Worm (Caenorhabditis elegans): Measurements from ENCODE around the gene C15H9.3.

The C15H9.3 gene

ce11 chrX:6091967-6092366 is 23.6 kb upstream of the C15H9.3 start, which contains the start of gene hsp-3 (continued):
- TF ChIP-seq nhr-85 (tag) = peak; percentile 99
- no peak for TF ChIP-seq unc-62 (GFP tag; optimal IDR thresholded peaks at IDR 0.05)
- peak; percentile 86 for TF ChIP-seq zip-4 (GFP tag; optimal IDR thresholded peaks at IDR 0.05)
- peak; percentile 44 for TF ChIP-seq C34B4.2 (tag; optimal IDR thresholded peaks at IDR 0.05)
- TF ChIP-seq lin-35 (GFP tag; optimal IDR thresholded peaks at IDR 0.05) = peak; percentile 87 to 92
- peak; percentile 97 for TF ChIP-seq nhr-19 (GFP tag; conservative IDR thresholded peaks at IDR 0.05)

ce11 chrX:6092533-6092932 is 23.1 kb upstream of the C15H9.3 start:
- TF ChIP-seq pqm-1 (tag; optimal IDR thresholded peaks at IDR 0.05) = no peak
- peak; percentile 69 for TF ChIP-seq nhr-85 (tag)
- peak in 1 of 6 experiments; percentile 21 for TF ChIP-seq elt-3 (tag; optimal IDR thresholded peaks at IDR 0.05)
- no peak for TF ChIP-seq efl-1 (optimal IDR thresholded peaks at IDR 0.05)
- no peak for TF ChIP-seq efl-1 (GFP tag; optimal IDR thresholded peaks at IDR 0.05 in 1 of 2)
- TF ChIP-seq rnt-1 (tag; optimal IDR thresholded peaks at IDR 0.05) = peak; percentile 29
- peak; percentile 72 for TF ChIP-seq blmp-1 (tag; optimal IDR thresholded peaks at IDR 0.05)
- no peak for TF ChIP-seq nhr-11 (tag; optimal IDR thresholded peaks at IDR 0.05)
- TF ChIP-seq Y116A8C.19 (tag; optimal IDR thresholded peaks at IDR 0.05; ENCODE audit: borderline replicate concordance) = no peak

- peak; percentile 33 for TF ChIP-seq mep-1 (tag; optimal IDR thresholded peaks at IDR 0.05)
- TF ChIP-seq egl-13 (tag; optimal IDR thresholded peaks at IDR 0.05) = no peak
- peak in 1 of 2 experiments; percentile 28 for TF ChIP-seq lsy-2 (tag; optimal IDR thresholded peaks at IDR 0.05)
- TF ChIP-seq xbp-1 (tag; optimal IDR thresholded peaks at IDR 0.05) = peak; percentile 76
Observed at ce11 chrX:6093046-6093445, 22.6 kb upstream of the C15H9.3 start, which contains the start of gene C15H9.5. Gene C15H9.5, plus strand, starts transcription at chrX:6093300.

ce11 chrX:6097551-6097950 is 18.1 kb upstream of the C15H9.3 start, which contains the start of gene C15H9.4:
Gene C15H9.4, plus strand, starts transcription at chrX:6097643.
- peak in 1 of 2 experiments; percentile 39 for TF ChIP-seq mdl-1 (tag; optimal IDR thresholded peaks at IDR 0.05)
- TF ChIP-seq dpl-1 (GFP tag; optimal IDR thresholded peaks at IDR 0.05) = peak in 2 of 3 experiments; percentile 13 to 17
- TF ChIP-seq lin-15B (tag; optimal IDR thresholded peaks at IDR 0.05) = no peak
- no peak for TF ChIP-seq sptf-1 (tag; optimal IDR thresholded peaks at IDR 0.05)
- no peak for TF ChIP-seq elt-3 (tag; optimal IDR thresholded peaks at IDR 0.05)
- TF ChIP-seq mep-1 (tag; optimal IDR thresholded peaks at IDR 0.05) = peak; percentile 21
- TF ChIP-seq blmp-1 (tag; optimal IDR thresholded peaks at IDR 0.05) = no peak
- peak; percentile 18 to 24 for TF ChIP-seq lin-35 (GFP tag; optimal IDR thresholded peaks at IDR 0.05)
- no peak for TF ChIP-seq jun-1 (tag; optimal IDR thresholded peaks at IDR 0.05)
- TF ChIP-seq efl-3 (GFP tag; optimal IDR thresholded peaks at IDR 0.05) = no peak
- peak; percentile 62 for TF ChIP-seq nhr-20 (tag; optimal IDR thresholded peaks at IDR 0.05)
- no peak for TF ChIP-seq hlh-17 (GFP tag; optimal IDR thresholded peaks at IDR 0.05; ENCODE audit: borderline replicate concordance)
- TF ChIP-seq egl-27 (tag; optimal IDR thresholded peaks at IDR 0.05) = no peak
- TF ChIP-seq unc-130 (tag; optimal IDR thresholded peaks at IDR 0.05) = peak; percentile 44
- TF ChIP-seq alr-1 (tag; optimal IDR thresholded peaks at IDR 0.05; ENCODE audit: borderline replicate concordance) = no peak
- no peak for TF ChIP-seq mab-9 (GFP tag; IDR thresholded peaks at IDR 0.05)
- TF ChIP-seq ceh-63 (GFP tag; optimal IDR thresholded peaks at IDR 0.05) = no peak
- no peak for TF ChIP-seq snpc-4 (tag; optimal IDR thresholded peaks at IDR 0.05)
- no peak for TF ChIP-seq nhr-77 (tag; optimal IDR thresholded peaks at IDR 0.05)
- TF ChIP-seq nhr-76 (tag; optimal IDR thresholded peaks at IDR 0.05) = no peak
- no peak for TF ChIP-seq unc-62 (GFP tag; optimal IDR thresholded peaks at IDR 0.05)
- TF ChIP-seq lir-3 (tag; optimal IDR thresholded peaks at IDR 0.05; ENCODE audit: poor library complexity) = no peak
- no peak for TF ChIP-seq ceh-90 (tag; optimal IDR thresholded peaks at IDR 0.05)
- TF ChIP-seq ceh-88 (GFP tag; IDR thresholded peaks at IDR 0.05) = no peak
- TF ChIP-seq ztf-11 (tag; optimal IDR thresholded peaks at IDR 0.05) = peak in 1 of 2 experiments; percentile 37
- peak; percentile 19 to 46 for TF ChIP-seq lsy-2 (tag; optimal IDR thresholded peaks at IDR 0.05)
- TF ChIP-seq unc-30 (tag; optimal IDR thresholded peaks at IDR 0.05) = no peak
- peak; percentile 30 for TF ChIP-seq sox-4 (tag; optimal IDR thresholded peaks at IDR 0.05)
- TF ChIP-seq F16B12.6 (tag; optimal IDR thresholded peaks at IDR 0.05) = peak; percentile 92
- peak; percentile 18 for TF ChIP-seq unc-86 (tag; optimal IDR thresholded peaks at IDR 0.05)
- peak; percentile 30 to 58 (median 51) for TF ChIP-seq ceh-82 (tag; optimal IDR thresholded peaks at IDR 0.05)
- peak; percentile 23 to 28 for TF ChIP-seq efl-1 (optimal IDR thresholded peaks at IDR 0.05)
- peak in 1 of 2 experiments; percentile 60 for TF ChIP-seq efl-1 (GFP tag; optimal IDR thresholded peaks at IDR 0.05 in 1 of 2)
- TF ChIP-seq dsc-1 (tag; optimal IDR thresholded peaks at IDR 0.05) = peak; percentile 46
- no peak for TF ChIP-seq ztf-4 (tag; optimal IDR thresholded peaks at IDR 0.05)
- TF ChIP-seq nhr-237 (tag; optimal IDR thresholded peaks at IDR 0.05) = no peak
